Worm (Caenorhabditis elegans): Measurements from ENCODE around the gene C27A7.5.

ce11 chrV:12111452-12111851, 50.7 kb downstream of the C27A7.5 start, which contains the start of gene lhpp-1:
- TF ChIP-seq lin-29 (GFP tag; IDR thresholded peaks at IDR 0.05), result no peak
- TF ChIP-seq pha-4 (GFP tag; IDR thresholded peaks at IDR 0.05), result no peak
- no peak for TF ChIP-seq pha-4 (tag; optimal IDR thresholded peaks at IDR 0.05)
- no peak for TF ChIP-seq nhr-42 (GFP tag; IDR thresholded peaks at IDR 0.05)
- TF ChIP-seq lsy-2 (tag; optimal IDR thresholded peaks at IDR 0.05), result no peak
- TF ChIP-seq arid-1 (GFP tag; conservative IDR thresholded peaks at IDR 0.05), result no peak
- TF ChIP-seq lin-13 (GFP tag; optimal IDR thresholded peaks at IDR 0.05), result no peak
- no peak for TF ChIP-seq egl-27 (tag; optimal IDR thresholded peaks at IDR 0.05)
- TF ChIP-seq lim-7 (GFP tag; IDR thresholded peaks at IDR 0.05), result no peak
- TF ChIP-seq zip-11 (GFP tag; IDR thresholded peaks at IDR 0.05), result no peak
- TF ChIP-seq Y48G9A.11 (GFP tag; IDR thresholded peaks at IDR 0.05), result no peak
- TF ChIP-seq set-16 (GFP tag; IDR thresholded peaks at IDR 0.05), result no peak
- TF ChIP-seq lin-38 (GFP tag; IDR thresholded peaks at IDR 0.05), result no peak

All from whole organism, L4 larva.